Worm (Caenorhabditis elegans): Measurements from ENCODE around the gene exos-9.

The exos-9 gene

ce11 chrIII:7184022-7184421 is 13.9 kb downstream of the exos-9 start, which contains the start of gene yju-2 (continued):
- no peak for TF ChIP-seq tra-1 (GFP tag; IDR thresholded peaks at IDR 0.05)
- TF ChIP-seq snpc-4 (tag; optimal IDR thresholded peaks at IDR 0.05): no peak
- TF ChIP-seq nhr-42 (GFP tag; IDR thresholded peaks at IDR 0.05): no peak
- TF ChIP-seq snpc-1.2 (GFP tag; IDR thresholded peaks at IDR 0.05): no peak
- peak; percentile 55 for TF ChIP-seq dve-1 (tag; optimal IDR thresholded peaks at IDR 0.05; ENCODE audit: insufficient read depth)
- TF ChIP-seq spr-3 (GFP tag; optimal IDR thresholded peaks at IDR 0.05): no peak
- no peak for TF ChIP-seq tag-97 (GFP tag; IDR thresholded peaks at IDR 0.05)
- peak; percentile 36 for TF ChIP-seq zfp-2 (tag; optimal IDR thresholded peaks at IDR 0.05)
- TF ChIP-seq ctbp-1 (GFP tag; IDR thresholded peaks at IDR 0.05): no peak
- TF ChIP-seq lsy-2 (tag; optimal IDR thresholded peaks at IDR 0.05): peak in 1 of 2 experiments; percentile 86
- TF ChIP-seq zip-11 (GFP tag; IDR thresholded peaks at IDR 0.05): no peak
- no peak for TF ChIP-seq zfp-3 (GFP tag; conservative IDR thresholded peaks at IDR 0.05)
- peak; percentile 78 for TF ChIP-seq mep-1 (tag; optimal IDR thresholded peaks at IDR 0.05)

- no peak for TF ChIP-seq zag-1 (tag; optimal IDR thresholded peaks at IDR 0.05)
- peak; percentile 63; the same call in 1 of the 2 replicates for TF ChIP-seq pha-4 (GFP tag; IDR thresholded peaks at IDR 0.05)
- peak; percentile 31 for TF ChIP-seq pha-4 (tag; optimal IDR thresholded peaks at IDR 0.05)
- TF ChIP-seq zip-2 (tag; optimal IDR thresholded peaks at IDR 0.05): no peak
- no peak for TF ChIP-seq F10B5.3 (tag; optimal IDR thresholded peaks at IDR 0.05)
- TF ChIP-seq zfp-2 (tag; optimal IDR thresholded peaks at IDR 0.05): peak; percentile 33
- no peak for TF ChIP-seq php-3 (GFP tag; IDR thresholded peaks at IDR 0.05)
- 0 out of 2 replicates have a peak, but pooled peaks have one; percentile 47 for TF ChIP-seq zfp-3 (GFP tag; conservative IDR thresholded peaks at IDR 0.05)
- no peak for TF ChIP-seq fkh-10 (GFP tag; optimal IDR thresholded peaks at IDR 0.05)
- peak; percentile 49 for TF ChIP-seq mxl-3 (GFP tag; optimal IDR thresholded peaks at IDR 0.05)
- 0 out of 2 replicates have a peak, but pooled peaks have one; percentile 5 for TF ChIP-seq arid-1 (GFP tag; conservative IDR thresholded peaks at IDR 0.05)
- no peak for TF ChIP-seq unc-130 (GFP tag; optimal IDR thresholded peaks at IDR 0.05)
- no peak for TF ChIP-seq Y105C5A.15 (GFP tag; IDR thresholded peaks at IDR 0.05)
- peak; percentile 63 for TF ChIP-seq mep-1 (tag; optimal IDR thresholded peaks at IDR 0.05)
- TF ChIP-seq lin-13 (GFP tag; optimal IDR thresholded peaks at IDR 0.05): peak; percentile 33
- TF ChIP-seq Y48G9A.11 (GFP tag; IDR thresholded peaks at IDR 0.05): no peak
- 0 out of 2 replicates have a peak, but pooled peaks have one; percentile 3 for TF ChIP-seq lim-7 (GFP tag; IDR thresholded peaks at IDR 0.05)
- TF ChIP-seq hmg-1.1 (GFP tag; IDR thresholded peaks at IDR 0.05): peak; percentile 65; the same call in 1 of the 2 replicates
- TF ChIP-seq ama-1 (optimal IDR thresholded peaks at IDR 0.05): peak; percentile 76
- TF ChIP-seq nhr-10 (tag; optimal IDR thresholded peaks at IDR 0.05): no peak
- no peak for TF ChIP-seq ceh-32 (tag; optimal IDR thresholded peaks at IDR 0.05; ENCODE audit: poor library complexity)
- peak; percentile 80 for TF ChIP-seq nhr-77 (tag; optimal IDR thresholded peaks at IDR 0.05)
- TF ChIP-seq nhr-28 (tag; optimal IDR thresholded peaks at IDR 0.05): peak; percentile 52
- peak; percentile 61 for TF ChIP-seq T20F7.1 (GFP tag; optimal IDR thresholded peaks at IDR 0.05)
- TF ChIP-seq dpl-1 (GFP tag; optimal IDR thresholded peaks at IDR 0.05): peak; percentile 41
- no peak for TF ChIP-seq aly-2 (tag; optimal IDR thresholded peaks at IDR 0.05)
- TF ChIP-seq pqm-1 (tag; optimal IDR thresholded peaks at IDR 0.05): peak; percentile 4
- no peak for TF ChIP-seq zip-11 (GFP tag; IDR thresholded peaks at IDR 0.05)
- peak; percentile 65 for TF ChIP-seq hlh-11 (tag; optimal IDR thresholded peaks at IDR 0.05)
- TF ChIP-seq nhr-48 (tag; optimal IDR thresholded peaks at IDR 0.05): no peak
- TF ChIP-seq hlh-30 (tag; optimal IDR thresholded peaks at IDR 0.05; ENCODE audit: insufficient read depth): peak; percentile 96
- TF ChIP-seq ctbp-1 (GFP tag; IDR thresholded peaks at IDR 0.05): peak; percentile 37; the same call in 1 of the 2 replicates
- TF ChIP-seq lin-38 (GFP tag; IDR thresholded peaks at IDR 0.05): peak; percentile 75
- peak; percentile 66 for TF ChIP-seq mes-2 (tag; optimal IDR thresholded peaks at IDR 0.05; ENCODE audit: poor library complexity, severe bottlenecking)
- no peak for TF ChIP-seq mdl-1 (tag; optimal IDR thresholded peaks at IDR 0.05)
- peak; percentile 14 for TF ChIP-seq nhr-111 (GFP tag; optimal IDR thresholded peaks at IDR 0.05)
- no peak for TF ChIP-seq F37D6.2 (tag; optimal IDR thresholded peaks at IDR 0.05)
- peak in 1 of 2 experiments; percentile 52 for TF ChIP-seq hif-1 (tag; optimal IDR thresholded peaks at IDR 0.05)
- TF ChIP-seq dve-1 (tag; optimal IDR thresholded peaks at IDR 0.05; ENCODE audit: insufficient read depth): peak; percentile 33
- peak; percentile 29 to 65 for TF ChIP-seq lsy-2 (tag; optimal IDR thresholded peaks at IDR 0.05)
Observed at ce11 chrIII:7181822-7182221, 16.1 kb downstream of the exos-9 start, which contains the start of gene epg-4. TSS of gene epg-4 (plus strand) at chrIII:7182167.

Measured in whole organism, L4 larva.